Worm (Caenorhabditis elegans) whole organism, dauer: ENCODE measurements around the gene rmd-1.

ENCODE experiments used
- unc-62 ChIP-seq: sonication (generic microtip); optimal IDR thresholded peaks from 2 replicates; lab custom pipeline; 2017; ENCODE audit warnings: missing biosample characterization, missing genetic modification reagents, missing genetic modification characterization

The rmd-1 gene

DNA sequence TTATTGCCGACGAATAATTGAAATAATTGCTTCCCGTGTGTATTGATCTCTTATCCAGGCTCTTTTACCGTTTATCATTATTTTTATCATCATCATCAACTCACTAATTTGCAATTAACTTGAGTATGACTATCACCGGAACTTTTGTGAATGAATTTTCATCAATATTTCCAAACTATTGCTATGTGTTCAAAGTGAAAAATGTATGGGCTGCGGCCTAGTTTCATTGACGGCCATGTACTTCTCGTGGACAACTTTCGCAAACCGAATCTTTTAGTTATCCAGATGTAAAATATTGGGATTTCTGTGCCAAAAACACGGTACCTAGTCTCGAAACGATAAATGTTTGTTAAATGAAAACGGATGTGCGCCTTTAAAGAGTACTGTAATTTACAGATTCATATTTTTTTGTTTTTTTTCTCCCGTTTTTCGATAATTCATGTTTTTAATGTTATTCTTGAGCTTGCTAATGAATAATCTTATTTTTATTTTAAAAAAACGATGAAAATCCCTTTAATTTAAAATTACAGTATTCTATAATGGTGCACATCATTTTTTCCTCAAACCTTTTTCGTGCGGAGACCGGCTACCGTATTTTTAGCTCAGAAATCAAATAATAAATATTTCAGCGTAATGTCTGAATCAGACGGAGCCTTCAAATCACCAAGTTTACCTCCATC, 39.7 kb downstream of the rmd-1 start, which contains the start of gene ZK632.2:
TSS of gene ZK632.2 (plus strand) at position 630 of the 680 bp plus-strand sequence.
- no peak for TF ChIP-seq unc-62 (GFP tag; lab: Kevin White, UChicago)

DNA sequence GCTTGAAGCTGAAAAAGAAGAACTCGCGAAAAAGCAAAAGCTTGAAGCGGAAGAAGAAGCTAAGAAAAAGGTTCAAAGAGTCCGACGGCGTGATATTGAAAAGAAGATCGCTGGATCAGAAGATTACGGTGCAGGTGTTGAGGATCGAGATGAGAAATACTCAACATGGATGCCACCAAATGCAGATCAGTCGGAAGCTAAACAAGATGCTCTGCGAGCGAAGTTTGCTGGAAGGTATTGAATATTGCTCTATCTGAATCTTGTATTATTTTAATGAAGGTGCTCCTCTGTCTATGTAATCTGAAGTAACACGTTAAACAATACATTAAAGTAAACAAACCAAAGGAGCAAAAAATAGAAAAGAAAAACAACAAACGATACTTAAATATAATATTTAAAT, 43.2 kb downstream of the rmd-1 start:
- TF ChIP-seq unc-62 (GFP tag; lab: Kevin White, UChicago), result no peak

DNA sequence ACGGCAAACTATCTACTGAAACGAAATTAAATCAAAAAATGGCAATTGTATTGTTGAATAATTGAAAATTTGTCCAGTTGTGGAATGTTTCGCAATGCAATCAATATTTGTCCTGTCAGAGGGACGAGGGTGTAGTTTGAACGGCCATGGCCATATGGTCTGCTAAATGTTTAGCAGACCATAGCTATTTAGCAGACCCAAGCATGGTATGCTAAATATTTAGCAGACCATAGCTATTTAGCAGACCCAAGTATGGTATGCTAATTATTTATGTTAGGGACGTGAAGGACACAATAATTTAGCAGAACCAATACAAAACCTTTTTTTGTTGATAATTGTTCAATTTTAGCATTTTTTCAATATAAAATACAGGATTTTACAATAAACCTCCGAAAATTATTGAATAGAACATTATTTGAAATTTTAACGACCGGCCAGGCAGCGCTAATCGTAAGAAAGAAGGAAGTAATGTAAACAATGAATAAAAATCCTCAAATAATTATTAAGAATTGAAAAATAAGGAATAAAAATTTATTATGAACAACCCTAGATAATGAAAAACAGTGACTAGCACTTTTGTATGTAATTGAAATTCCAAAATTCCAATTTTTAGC, 46.2 kb downstream of the rmd-1 start, which contains the start of gene riok-3:
TSS of gene riok-3 (minus strand) at position 15 of the 614 bp plus-strand sequence.
- TF ChIP-seq unc-62 (GFP tag; lab: Kevin White, UChicago), result no peak

DNA sequence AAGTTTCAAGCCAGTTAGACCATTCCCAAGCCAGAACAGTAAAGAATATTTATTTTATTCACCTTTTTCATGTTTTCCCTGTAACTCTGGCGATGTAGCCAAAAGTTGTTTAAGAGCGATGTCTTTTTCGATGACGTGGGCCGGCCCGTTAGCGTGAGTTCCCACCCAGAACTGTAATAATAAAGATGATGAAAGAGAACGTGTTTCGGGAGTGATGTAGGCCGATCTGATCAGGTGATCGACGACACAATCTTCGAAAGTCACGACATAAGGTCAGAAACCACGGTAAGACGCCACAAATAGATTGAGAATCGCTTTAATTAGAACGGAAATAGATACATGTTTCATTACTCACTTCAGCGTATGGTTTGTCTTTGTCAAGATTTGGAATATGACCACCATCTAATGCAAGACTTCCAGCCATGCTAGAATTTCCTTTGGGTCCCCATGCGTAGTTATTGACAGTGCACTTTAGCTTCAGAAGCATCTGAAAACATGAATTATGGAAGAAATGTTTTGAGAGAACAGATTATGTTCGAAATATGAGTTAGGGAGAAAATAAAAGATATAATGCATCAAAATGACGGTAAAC, 48.2 kb downstream of the rmd-1 start, which contains the start of gene ZK632.4:
TSS of gene ZK632.4 (minus strand) at position 487 of the 592 bp plus-strand sequence.
- no peak for TF ChIP-seq unc-62 (GFP tag; lab: Kevin White, UChicago)

DNA sequence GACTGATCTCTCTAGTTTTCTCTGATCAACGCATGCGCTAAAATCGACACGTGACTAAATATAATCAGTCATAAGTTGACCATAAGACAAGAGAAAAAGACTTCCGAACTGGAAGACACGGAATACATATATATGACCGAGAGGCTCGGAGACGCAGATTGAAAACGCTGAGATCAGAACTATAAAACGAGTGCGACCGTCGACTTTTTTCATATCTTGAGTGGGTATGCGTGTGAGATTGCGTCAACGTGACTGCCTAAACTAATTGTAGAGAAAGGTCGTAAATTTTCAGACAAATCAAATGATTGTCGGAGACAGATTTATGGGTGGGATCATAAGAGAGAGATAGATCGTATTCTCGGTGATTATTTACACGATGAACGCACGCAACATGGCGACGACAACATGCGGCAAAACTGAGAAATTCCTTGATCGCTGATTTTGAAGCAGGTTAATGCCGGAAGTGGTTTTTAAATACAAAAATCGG, 48.7 kb downstream of the rmd-1 start:
- no peak for TF ChIP-seq unc-62 (GFP tag; lab: Kevin White, UChicago)

DNA sequence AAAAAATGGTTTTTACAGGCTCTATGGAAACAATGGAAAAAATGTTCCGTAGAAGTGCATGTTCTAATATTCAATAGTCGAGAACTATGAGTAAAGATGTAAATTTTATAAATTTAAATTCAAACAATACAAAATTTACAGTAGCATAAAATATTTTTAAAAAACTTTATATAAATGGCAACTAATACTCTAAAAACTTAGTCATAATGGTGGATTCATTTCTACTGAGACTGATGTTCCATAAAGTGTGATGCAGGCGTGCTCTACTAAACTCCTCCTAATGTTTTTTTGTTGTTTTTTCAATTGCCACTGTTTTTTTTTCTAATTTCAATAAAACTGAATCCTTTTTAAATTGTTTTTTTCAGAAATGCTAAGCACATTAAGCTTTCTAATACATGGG, 49.3 kb downstream of the rmd-1 start, which contains the start of gene gtap-2:
TSS of gene gtap-2 (plus strand) at position 366 of the 400 bp plus-strand sequence.
- no peak for TF ChIP-seq unc-62 (GFP tag; lab: Kevin White, UChicago)
